Worm (Caenorhabditis elegans) whole organism, early embryonic: ENCODE results near the gene pho-5.

Source experiments
- B0310.2 ChIP-seq: sonication (generic microtip); optimal IDR thresholded peaks from 2 replicates; lab custom pipeline; 2016; ENCODE audit warnings: mild to moderate bottlenecking, missing genetic modification characterization, missing compliant biosample characterization
- F13C5.2 ChIP-seq: sonication (generic microtip); optimal IDR thresholded peaks from 2 replicates; lab custom pipeline; 2017; ENCODE audit warnings: mild to moderate bottlenecking, missing genetic modification characterization, inconsistent platforms, missing compliant biosample characterization
- aly-1 ChIP-seq: sonication (generic microtip); optimal IDR thresholded peaks from 2 replicates; lab custom pipeline; 2016; ENCODE audit warnings: missing genetic modification characterization, missing compliant biosample characterization
- ama-1 ChIP-seq: fragments of 150-350 bp; optimal IDR thresholded peaks from 2 replicates; lab custom pipeline; 2014
- ceh-13 ChIP-seq: fragments of 200-800 bp; sonication (Bioruptor generic); optimal IDR thresholded peaks from 2 replicates; lab custom pipeline; 2018; ENCODE audit warnings: mild to moderate bottlenecking, missing genetic modification characterization, missing compliant biosample characterization
- ceh-36 ChIP-seq: sonication (generic microtip); optimal IDR thresholded peaks from 2 replicates; lab custom pipeline; 2016; ENCODE audit warnings: missing genetic modification characterization, inconsistent platforms, missing compliant biosample characterization
- ets-7 ChIP-seq: sonication (generic microtip); optimal IDR thresholded peaks from 2 replicates; lab custom pipeline; 2016; ENCODE audit warnings: missing genotype, missing genetic modification characterization, missing compliant biosample characterization
- flt-1 ChIP-seq: fragments of 200-800 bp; sonication (Bioruptor generic); IDR thresholded peaks from 2 replicates; pipeline ENCODE4 v1.3.6; 2022; ENCODE audit warnings: missing genetic modification characterization, missing compliant biosample characterization
- hmbx-1 ChIP-seq: sonication (generic microtip); optimal IDR thresholded peaks from 2 replicates; lab custom pipeline; 2016; ENCODE audit warnings: mild to moderate bottlenecking, missing genetic modification characterization, missing compliant biosample characterization
- hmg-4 ChIP-seq: fragments of 200-800 bp; sonication (Bioruptor generic); optimal IDR thresholded peaks from 2 replicates; lab custom pipeline; 2018; ENCODE audit warnings: mild to moderate bottlenecking, missing genetic modification characterization, missing compliant biosample characterization
- hnd-1 ChIP-seq: sonication (generic microtip); optimal IDR thresholded peaks from 2 replicates; lab custom pipeline; 2016; ENCODE audit warnings: missing genetic modification characterization, missing compliant biosample characterization
- pes-1 ChIP-seq: fragments of 200-800 bp; sonication (Bioruptor generic); IDR thresholded peaks from 2 replicates; pipeline ENCODE4 v1.3.6; 2022; ENCODE audit warnings: missing genetic modification reagents, missing genetic modification characterization, missing compliant biosample characterization
- scrt-1 ChIP-seq: fragments of 200-800 bp; sonication (Bioruptor generic); IDR thresholded peaks from 2 replicates; pipeline ENCODE4 v1.3.6; 2022; ENCODE audit warnings: missing genetic modification characterization, missing compliant biosample characterization
- sea-1 ChIP-seq: fragments of 200-800 bp; sonication (Bioruptor generic); conservative IDR thresholded peaks from 2 replicates; pipeline ENCODE4 v1.3.6; 2022; ENCODE audit warnings: missing genetic modification characterization, missing compliant biosample characterization
- tbx-11 ChIP-seq: fragments of 200-800 bp; sonication (Bioruptor generic); IDR thresholded peaks from 2 replicates; pipeline ENCODE4 v1.3.6; 2022; ENCODE audit warnings: missing genetic modification characterization, missing compliant biosample characterization
- tbx-37 ChIP-seq: fragments of 200-800 bp; sonication (Bioruptor generic); conservative IDR thresholded peaks from 2 replicates; pipeline ENCODE4 v1.3.6; 2022; ENCODE audit warnings: missing genetic modification reagents, missing genetic modification characterization, missing compliant biosample characterization
- tra-4 ChIP-seq: sonication (generic microtip); optimal IDR thresholded peaks from 2 replicates; lab custom pipeline; 2017; ENCODE audit warnings: missing genetic modification characterization, missing compliant biosample characterization

Gene pho-5

ce11 chrIII:7241065-7241464 lies 44.6 kb downstream of the pho-5 start, which contains the start of gene ztf-31:
TSS of gene ztf-31 (plus strand) at chrIII:7241365.
- TF ChIP-seq tra-4 (tag; lab: Kevin White, UChicago) = no peak
- no peak for TF ChIP-seq ceh-36 (tag; lab: Kevin White, UChicago)
- TF ChIP-seq hmg-4 (GFP tag; lab: Kevin White, UChicago) = no peak
- TF ChIP-seq ama-1 (lab: Kevin White, UChicago) = no peak
- no peak for TF ChIP-seq flt-1
- TF ChIP-seq ceh-13 (GFP tag; lab: Kevin White, UChicago) = no peak
- TF ChIP-seq F13C5.2 (tag; lab: Kevin White, UChicago) = no peak
- TF ChIP-seq tbx-11 (GFP tag; lab: Robert Waterston, UW) = no peak
- no peak for TF ChIP-seq tbx-37
- no peak for TF ChIP-seq ets-7 (tag; lab: Kevin White, UChicago)
- TF ChIP-seq hmbx-1 (tag; lab: Kevin White, UChicago) = no peak
- no peak for TF ChIP-seq aly-1
- TF ChIP-seq B0310.2 (tag; lab: Kevin White, UChicago) = no peak
- TF ChIP-seq scrt-1 (GFP tag; lab: Robert Waterston, UW) = no peak
- TF ChIP-seq pes-1 = no peak
- no peak for TF ChIP-seq sea-1
- no peak for TF ChIP-seq hnd-1 (tag; lab: Kevin White, UChicago)

ce11 chrIII:7239416-7239815 lies 46.3 kb downstream of the pho-5 start:
- TF ChIP-seq B0310.2 (tag; lab: Kevin White, UChicago) = no peak
- no peak for TF ChIP-seq F13C5.2 (tag; lab: Kevin White, UChicago)
- TF ChIP-seq ets-7 (tag; lab: Kevin White, UChicago) = no peak
- no peak for TF ChIP-seq tbx-11 (GFP tag; lab: Robert Waterston, UW)
- TF ChIP-seq hmbx-1 (tag; lab: Kevin White, UChicago) = no peak

ce11 chrIII:7238727-7239126 lies 47.0 kb downstream of the pho-5 start, which contains the start of gene pars-1:
TSS of gene pars-1 (plus strand) at chrIII:7239027.
- TF ChIP-seq pes-1 = no peak

ce11 chrIII:7234148-7234547 lies 51.5 kb downstream of the pho-5 start, which contains the start of gene ndus-8:
TSS of gene ndus-8 (minus strand) at chrIII:7234202.
- TF ChIP-seq hmg-4 (GFP tag; lab: Kevin White, UChicago) = no peak
- no peak for TF ChIP-seq tbx-11 (GFP tag; lab: Robert Waterston, UW)
